Fruit fly (Drosophila melanogaster): ENCODE measurements around the gene GATAd.

The GATAd gene

dm6 chr2L:10386208-10386805 is 52.8 kb downstream of the GATAd start, which contains the start of the genes Cdk1 and mRpS7 (continued):
- TF ChIP-seq Xrp1 (GFP tag; IDR thresholded peaks at IDR 0.05) (peak; percentile 69), CG31388 (GFP tag; optimal IDR thresholded peaks at IDR 0.05) (peak; percentile 23), CG11456 (GFP tag; IDR thresholded peaks at IDR 0.05) (peak; percentile 52; the same call in 1 of the 3 replicates), CG7786 (GFP tag; optimal IDR thresholded peaks at IDR 0.05) (peak; percentile 47), tll (GFP tag; optimal IDR thresholded peaks at IDR 0.05) (peak in 1 of 2 experiments; percentile 9), YL-1 (GFP tag; optimal IDR thresholded peaks at IDR 0.05) (peak; percentile 26), CG4328 (GFP tag; optimal IDR thresholded peaks at IDR 0.05) (no peak), ind (GFP tag; optimal IDR thresholded peaks at IDR 0.05) (peak; percentile 77), Six4 (GFP tag; optimal IDR thresholded peaks at IDR 0.05) (peak; percentile 48), CG31441 (GFP tag; IDR thresholded peaks at IDR 0.05) (peak; percentile 85), CG11398 (GFP tag; optimal IDR thresholded peaks at IDR 0.05) (no peak), Hr51 (GFP tag; optimal IDR thresholded peaks at IDR 0.05) (peak; percentile 4 to 81), CG17385 (GFP tag; optimal IDR thresholded peaks at IDR 0.05) (peak; percentile 68), sug (tag; optimal IDR thresholded peaks at IDR 0.05) (peak; percentile 65), CG16813 (GFP tag; IDR thresholded peaks at IDR 0.05; ENCODE audit: partially characterized antibody) (no peak), abd-A (tag; optimal IDR thresholded peaks at IDR 0.05) (no peak), dimm (GFP tag; IDR thresholded peaks at IDR 0.05) (no peak), CG14014 (GFP tag; IDR thresholded peaks at IDR 0.05) (peak; percentile 70), HHEX (GFP tag; optimal IDR thresholded peaks at IDR 0.05) (peak; percentile 40), Aef1 (GFP tag; IDR thresholded peaks at IDR 0.05) (peak; percentile 53), Doc3 (GFP tag; IDR thresholded peaks at IDR 0.05; ENCODE audit: partially characterized antibody) (no peak), Deaf1 (tag; optimal IDR thresholded peaks at IDR 0.05) (peak; percentile 39), C15 (GFP tag; IDR thresholded peaks at IDR 0.05) (no peak), Gug (GFP tag; IDR thresholded peaks at IDR 0.05) (no peak), CG2712 (tag; optimal IDR thresholded peaks at IDR 0.05) (peak; percentile 84), slbo (GFP tag; IDR thresholded peaks at IDR 0.05) (peak; percentile 78), CG3726 (GFP tag; IDR thresholded peaks at IDR 0.05) (0 out of 3 replicates have a peak, but pooled peaks have one; percentile 54), CG10431 (GFP tag; optimal IDR thresholded peaks at IDR 0.05) (no peak), Fer2 (tag; optimal IDR thresholded peaks at IDR 0.05) (peak; percentile 7), CG5180 (GFP tag; optimal IDR thresholded peaks at IDR 0.05) (no peak), fd102C (GFP tag; optimal IDR thresholded peaks at IDR 0.05) (no peak), inv (GFP tag; IDR thresholded peaks at IDR 0.05; ENCODE audit: partially characterized antibody) (no peak), ara (GFP tag; IDR thresholded peaks at IDR 0.05) (no peak), Sry-δ (GFP tag; optimal IDR thresholded peaks at IDR 0.05) (peak; percentile 32), CrebB (tag; optimal IDR thresholded peaks at IDR 0.05) (no peak), MBD-R2 (GFP tag; IDR thresholded peaks at IDR 0.05) (0 out of 2 replicates have a peak, but pooled peaks have one; percentile 18), yki (optimal IDR thresholded peaks at IDR 0.05) (no peak), cad (GFP tag; optimal IDR thresholded peaks at IDR 0.05) (no peak), CG10147 (GFP tag; optimal IDR thresholded peaks at IDR 0.05) (peak; percentile 66), Meics (GFP tag; optimal IDR thresholded peaks at IDR 0.05) (peak; percentile 79), hth (optimal IDR thresholded peaks at IDR 0.05) (no peak), Scr (GFP tag; IDR thresholded peaks at IDR 0.05; ENCODE audit: partially characterized antibody) (no peak), fru (optimal IDR thresholded peaks at IDR 0.05) (no peak), CG11723 (GFP tag; optimal IDR thresholded peaks at IDR 0.05) (peak; percentile 86), rib (GFP tag; IDR thresholded peaks at IDR 0.05) (no peak), esg (GFP tag; conservative IDR thresholded peaks at IDR 0.05) (peak; percentile 66), CG9876 (GFP tag; optimal IDR thresholded peaks at IDR 0.05) (no peak), knrl (GFP tag; IDR thresholded peaks at IDR 0.05; ENCODE audit: partially characterized antibody) (no peak), pb (GFP tag; optimal IDR thresholded peaks at IDR 0.05) (no peak), unpg (GFP tag; optimal IDR thresholded peaks at IDR 0.05) (peak; percentile 79), TFAM (GFP tag; optimal IDR thresholded peaks at IDR 0.05) (no peak)

All from whole organism, embryonic.